Worm (Caenorhabditis elegans) whole organism, L4/young adult: ENCODE measurements around the gene T26H5.11.

Experiments used
- W03F9.2 ChIP-seq: fragments of 150-350 bp; optimal IDR thresholded peaks from 2 replicates; lab custom pipeline; 2014; ENCODE audit warnings: missing biosample characterization, missing genetic modification characterization
- him-1 ChIP-seq: sonication (generic microtip); optimal IDR thresholded peaks from 2 replicates; lab custom pipeline; 2016; ENCODE audit warnings: missing genotype, missing genetic modification reagents, missing genetic modification characterization, missing compliant biosample characterization

DNA sequence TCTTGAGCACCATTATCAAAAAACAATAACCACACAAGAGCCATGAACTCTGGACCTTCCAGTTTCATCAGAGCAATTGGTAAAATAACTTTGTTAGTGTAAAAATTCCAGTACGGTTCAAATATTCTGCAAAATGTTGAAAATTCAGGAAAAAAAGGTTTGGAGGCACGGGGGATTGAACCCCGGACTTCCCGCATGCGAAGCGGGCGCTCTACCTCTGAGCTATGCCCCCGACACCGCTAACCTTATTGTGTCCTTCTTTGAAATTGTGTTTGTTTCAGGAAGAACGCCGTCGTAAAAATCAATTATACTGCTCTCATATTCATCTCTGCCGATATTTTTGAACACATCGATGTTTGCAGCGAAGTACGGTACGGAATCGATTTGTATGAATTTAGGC lies 35.7 kb upstream of the T26H5.11 start:
- TF ChIP-seq him-1 (tag; lab: Kevin White, UChicago) = no peak
- TF ChIP-seq W03F9.2 (tag; lab: Kevin White, UChicago) = no peak
